Worm (Caenorhabditis elegans): Measurements from ENCODE around the gene cogc-2.

ce11 chrIV:7018623-7019022 lies 20.8 kb downstream of the cogc-2 start:
- TF ChIP-seq ceh-48 (tag; optimal IDR thresholded peaks at IDR 0.05) (no peak), rnt-1 (tag; optimal IDR thresholded peaks at IDR 0.05) (no peak), Y22D7AL.16 (tag; optimal IDR thresholded peaks at IDR 0.05) (no peak), fkh-10 (GFP tag; optimal IDR thresholded peaks at IDR 0.05) (no peak), unc-42 (tag; optimal IDR thresholded peaks at IDR 0.05) (no peak), fax-1 (tag; optimal IDR thresholded peaks at IDR 0.05) (no peak), ceh-24 (tag; optimal IDR thresholded peaks at IDR 0.05) (no peak), ama-1 (optimal IDR thresholded peaks at IDR 0.05) (no peak), odd-2 (tag; optimal IDR thresholded peaks at IDR 0.05) (no peak), hlh-8 (tag; optimal IDR thresholded peaks at IDR 0.05) (no peak), pqm-1 (tag; optimal IDR thresholded peaks at IDR 0.05) (no peak), nhr-11 (tag; optimal IDR thresholded peaks at IDR 0.05) (no peak), unc-86 (tag; optimal IDR thresholded peaks at IDR 0.05) (no peak), che-1 (tag; optimal IDR thresholded peaks at IDR 0.05) (no peak)
